Worm (Caenorhabditis elegans): ENCODE measurements around the gene C18A3.10.

ce11 chrII:5717831-5718230 lies 2.2 kb upstream of the C18A3.10 start, which contains the start of gene zipt-3:
- TF ChIP-seq nhr-19 (GFP tag; conservative IDR thresholded peaks at IDR 0.05) (no peak), ztf-4 (tag; optimal IDR thresholded peaks at IDR 0.05) (no peak), nhr-76 (tag; optimal IDR thresholded peaks at IDR 0.05) (no peak), ama-1 (optimal IDR thresholded peaks at IDR 0.05) (no peak), nhr-84 (tag; optimal IDR thresholded peaks at IDR 0.05) (no peak), ces-1 (GFP tag; optimal IDR thresholded peaks at IDR 0.05) (no peak), lir-3 (tag; optimal IDR thresholded peaks at IDR 0.05; ENCODE audit: poor library complexity) (no peak), fkh-8 (tag; optimal IDR thresholded peaks at IDR 0.05) (no peak), elt-3 (tag; optimal IDR thresholded peaks at IDR 0.05) (no peak), lin-13 (GFP tag; optimal IDR thresholded peaks at IDR 0.05) (no peak), hpl-2 (GFP tag; optimal IDR thresholded peaks at IDR 0.05) (no peak)

All from whole organism, L1 larva.